Worm (Caenorhabditis elegans) whole organism, late embryonic: ENCODE results near the gene M03A1.3.

Experiments used
- ama-1 ChIP-seq: fragments of 150-350 bp; optimal IDR thresholded peaks from 2 replicates; lab custom pipeline; 2014
- ceh-14 ChIP-seq: sonication (generic microtip); optimal IDR thresholded peaks from 2 replicates; lab custom pipeline; 2016; ENCODE audit warnings: missing genotype, missing genetic modification characterization, missing compliant biosample characterization
- ceh-45 ChIP-seq: fragments of 200-800 bp; sonication (Bioruptor generic); IDR thresholded peaks from 2 replicates; pipeline ENCODE4 v1.3.6; 2022; ENCODE audit warnings: missing genetic modification reagents, missing genetic modification characterization, missing compliant biosample characterization
- pqm-1 ChIP-seq: sonication (generic microtip); optimal IDR thresholded peaks from 2 replicates; lab custom pipeline; 2016; ENCODE audit warnings: missing genetic modification characterization, missing compliant biosample characterization
- sox-2 ChIP-seq: fragments of 200-800 bp; sonication (Bioruptor generic); IDR thresholded peaks from 2 replicates; pipeline ENCODE4 v1.3.6; 2022; ENCODE audit warnings: missing genetic modification reagents, missing genetic modification characterization, missing compliant biosample characterization
- unc-55 ChIP-seq: sonication (generic microtip); optimal IDR thresholded peaks from 2 replicates; lab custom pipeline; 2017; ENCODE audit warnings: missing biosample characterization, missing genetic modification reagents, missing genetic modification characterization

DNA sequence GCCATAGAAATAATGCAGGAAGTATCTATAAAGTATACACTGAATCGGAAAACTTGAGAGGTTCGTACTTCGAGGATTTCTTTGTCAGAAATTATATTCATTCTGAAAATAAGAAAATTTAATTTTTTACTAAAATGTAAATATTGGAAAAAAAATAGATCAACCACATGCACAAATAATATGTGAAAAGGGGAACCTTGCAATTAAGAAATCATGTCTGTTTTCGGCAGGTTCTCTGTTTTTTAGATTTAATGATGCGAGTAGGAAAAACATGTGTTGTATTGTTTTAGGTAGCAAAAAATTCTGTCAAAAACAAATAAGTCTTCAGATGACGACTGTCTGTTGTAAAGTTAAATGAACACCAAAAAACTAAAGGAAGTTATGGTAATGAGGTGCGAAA, 20.4 kb upstream of the M03A1.3 start, which contains the start of gene sra-33:
- no peak for TF ChIP-seq unc-55 (GFP tag; lab: Kevin White, UChicago)
- TF ChIP-seq ceh-14 (tag; lab: Kevin White, UChicago) = no peak
- TF ChIP-seq pqm-1 (tag; lab: Kevin White, UChicago) = no peak
- TF ChIP-seq ceh-45 (GFP tag; lab: Robert Waterston, UW) = no peak
- TF ChIP-seq ama-1 = no peak
- no peak for TF ChIP-seq sox-2
